Worm (Caenorhabditis elegans) whole organism, L4/young adult: Measurements from ENCODE around the gene F52E10.4.

Experiments
- W03F9.2 ChIP-seq: fragments of 150-350 bp; optimal IDR thresholded peaks from 2 replicates; lab custom pipeline; 2014; ENCODE audit warnings: missing biosample characterization, missing genetic modification characterization
- dao-5 ChIP-seq: sonication (generic microtip); optimal IDR thresholded peaks from 2 replicates; lab custom pipeline; 2016; ENCODE audit warnings: missing genotype, missing genetic modification characterization, moderate library complexity, missing compliant biosample characterization
- him-1 ChIP-seq: sonication (generic microtip); optimal IDR thresholded peaks from 2 replicates; lab custom pipeline; 2016; ENCODE audit warnings: missing genotype, missing genetic modification reagents, missing genetic modification characterization, missing compliant biosample characterization

The F52E10.4 gene

DNA sequence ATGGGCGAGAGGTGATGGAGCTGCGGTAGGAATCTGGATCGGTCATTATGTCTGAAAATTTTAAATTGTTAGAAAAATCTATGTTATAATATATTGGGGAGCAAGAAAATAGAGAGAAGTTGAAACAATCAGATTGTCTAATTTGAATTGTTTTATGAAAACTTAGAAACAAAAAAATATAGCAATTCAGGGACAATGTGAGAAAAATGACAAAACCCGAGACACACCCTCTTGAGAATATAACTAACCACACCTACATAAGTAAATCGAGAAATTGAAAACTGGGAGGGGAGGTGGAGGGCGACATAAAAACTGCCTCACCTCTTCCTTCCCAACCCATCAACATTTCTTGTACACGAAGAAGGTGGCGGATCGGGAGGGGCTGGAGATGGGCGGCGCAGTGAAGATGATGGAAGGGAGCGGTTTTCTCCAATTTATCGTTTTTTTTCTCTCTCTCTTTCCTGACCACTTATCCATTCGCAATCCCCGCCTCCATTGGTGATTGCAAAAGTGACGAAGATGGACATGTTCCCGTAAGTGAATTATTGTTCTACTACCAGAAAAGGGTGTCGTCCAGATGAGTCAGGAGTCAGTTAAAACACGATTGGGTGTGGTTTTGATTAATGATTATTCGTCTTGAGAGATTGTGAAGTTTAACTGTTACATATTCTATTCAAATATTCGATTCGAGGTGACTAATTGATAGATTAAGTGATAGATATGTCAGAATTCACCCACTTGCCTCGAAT lies 27.0 kb downstream of the F52E10.4 start, which contains the start of gene mua-6:
Gene mua-6 (minus strand): TSS at position 51 of the 749 bp plus-strand sequence.
- TF ChIP-seq dao-5 (tag; lab: Kevin White, UChicago) (no peak), W03F9.2 (no peak), him-1 (tag; lab: Kevin White, UChicago) (no peak)

DNA sequence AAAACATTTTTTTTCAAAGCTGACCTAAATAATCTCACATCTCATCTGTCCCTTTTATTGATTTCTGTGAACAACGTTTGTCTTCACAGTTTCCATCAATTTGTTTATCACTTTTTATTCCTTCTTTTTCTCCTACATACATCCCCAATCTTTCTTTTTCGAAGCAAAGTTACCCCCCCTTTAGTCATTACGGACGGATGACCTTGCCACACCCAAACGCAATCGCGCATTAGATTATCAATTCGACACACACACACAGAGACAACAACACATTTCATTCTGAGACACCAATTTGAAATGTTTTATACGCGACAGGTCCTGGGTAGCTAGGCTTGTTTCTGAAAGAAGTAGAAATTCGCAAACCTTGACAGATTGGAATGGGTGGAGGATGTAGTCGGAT lies 29.5 kb downstream of the F52E10.4 start:
- no peak for TF ChIP-seq dao-5 (tag; lab: Kevin White, UChicago)
- no peak for TF ChIP-seq W03F9.2
- no peak for TF ChIP-seq him-1 (tag; lab: Kevin White, UChicago)

DNA sequence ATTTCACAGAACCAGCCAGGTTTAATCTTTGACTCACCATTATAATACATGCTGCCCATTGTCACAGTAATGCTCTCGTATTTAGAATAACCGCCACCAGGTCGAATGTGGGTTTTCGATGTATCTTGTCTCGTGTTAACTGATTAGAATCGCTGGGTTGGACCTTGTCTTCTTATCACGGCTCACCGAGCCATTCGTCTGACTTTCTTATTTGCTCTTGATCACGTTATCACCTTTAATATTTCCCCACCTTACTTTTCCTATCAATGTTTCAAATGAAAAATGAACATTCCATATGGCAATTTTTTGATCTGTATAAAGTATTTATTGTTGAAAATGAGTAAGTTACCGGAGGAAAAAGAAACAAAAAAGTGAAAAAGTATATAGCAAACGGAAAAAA lies 30.8 kb downstream of the F52E10.4 start, which contains the start of gene sgk-1:
Gene sgk-1 (minus strand): TSS at position 130 of the 400 bp plus-strand sequence.
- TF ChIP-seq dao-5 (tag; lab: Kevin White, UChicago) (no peak), him-1 (tag; lab: Kevin White, UChicago) (no peak), W03F9.2 (no peak)

DNA sequence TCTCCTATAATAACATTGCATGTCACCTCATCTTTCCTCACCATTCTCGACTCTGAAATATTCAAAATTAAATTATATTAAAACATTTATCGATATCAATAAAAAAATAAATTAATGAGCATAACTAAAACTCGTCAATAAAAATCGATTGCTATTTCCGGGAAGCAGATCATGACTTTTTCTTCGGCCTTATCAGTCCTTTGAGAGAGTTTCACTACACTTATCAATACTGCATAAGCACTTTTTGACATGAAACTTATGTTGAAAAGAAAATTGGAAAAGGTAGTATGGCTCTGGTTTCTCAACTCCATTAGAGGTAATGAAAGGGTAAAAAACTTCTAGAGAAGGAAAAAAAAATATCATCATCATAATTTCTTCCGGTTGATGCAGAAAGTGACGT lies 32.8 kb downstream of the F52E10.4 start:
- TF ChIP-seq W03F9.2 (no peak), him-1 (tag; lab: Kevin White, UChicago) (no peak), dao-5 (tag; lab: Kevin White, UChicago) (no peak)

DNA sequence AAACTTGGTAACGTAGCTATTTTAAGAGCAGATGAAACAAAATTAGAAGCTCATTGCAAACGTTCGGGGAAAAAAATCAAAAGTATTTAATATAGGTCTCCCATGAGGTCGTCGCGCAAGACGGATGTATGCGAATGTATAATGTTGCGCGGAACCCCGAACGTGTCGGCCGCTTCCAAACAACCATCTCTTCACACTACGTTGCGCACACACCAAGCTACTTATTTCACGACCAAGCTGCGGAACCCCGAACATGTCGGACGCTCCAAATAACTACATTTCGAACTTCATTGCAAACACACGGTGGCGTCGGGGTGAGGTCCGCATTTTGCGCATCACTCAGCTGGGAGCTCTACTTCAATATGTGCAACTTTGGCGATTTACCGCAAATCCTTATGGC lies 34.3 kb downstream of the F52E10.4 start:
- TF ChIP-seq W03F9.2, result no peak
- no peak for TF ChIP-seq dao-5 (tag; lab: Kevin White, UChicago)
- no peak for TF ChIP-seq him-1 (tag; lab: Kevin White, UChicago)

DNA sequence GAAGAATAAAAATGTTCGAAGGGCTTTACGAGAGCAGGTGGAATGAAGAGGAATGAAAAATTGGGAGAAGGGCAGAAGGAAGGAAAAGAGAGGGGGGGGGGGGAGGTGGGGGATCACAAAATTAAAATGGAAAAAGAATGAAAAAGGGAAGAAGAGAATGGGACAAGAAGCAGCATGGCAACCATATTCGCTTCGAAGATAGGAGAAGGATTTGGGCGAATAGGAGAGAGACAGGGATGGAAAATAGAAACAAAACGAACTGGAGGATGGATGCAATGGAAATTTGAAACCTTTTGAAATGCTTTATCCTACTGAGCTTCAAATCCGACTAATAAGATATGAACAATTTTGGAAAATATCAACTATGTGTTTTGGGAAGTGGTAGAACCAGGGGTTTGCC lies 42.2 kb downstream of the F52E10.4 start, which contains the start of gene W10G6.6:
Gene W10G6.6 (minus strand): TSS at position 101 of the 400 bp plus-strand sequence.
- TF ChIP-seq him-1 (tag; lab: Kevin White, UChicago), result no peak
- TF ChIP-seq W03F9.2, result no peak
- TF ChIP-seq dao-5 (tag; lab: Kevin White, UChicago), result no peak

DNA sequence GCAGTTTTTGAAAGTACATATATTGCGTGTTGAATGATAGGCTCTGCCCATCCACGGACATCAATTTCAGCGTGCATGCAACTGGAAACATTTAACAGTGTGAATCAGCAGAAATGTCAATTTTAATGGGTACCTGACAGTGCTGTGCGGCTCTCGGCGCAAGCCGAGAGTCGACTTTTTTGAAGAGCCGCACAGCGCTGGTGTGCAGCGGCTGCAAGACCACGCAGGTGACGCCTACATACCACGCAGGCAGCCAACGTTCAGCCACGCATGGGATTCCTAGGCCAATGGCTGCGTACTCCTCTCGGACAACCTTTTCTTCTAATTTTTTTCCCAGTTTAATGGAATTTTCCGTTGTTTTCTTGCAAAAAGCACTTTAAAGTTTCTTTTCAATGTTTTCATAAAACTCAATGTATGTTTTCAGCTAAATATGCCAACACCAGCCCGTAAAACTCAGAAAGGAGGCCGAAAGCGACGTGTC lies 48.0 kb downstream of the F52E10.4 start, which contains the start of gene W10G6.1:
Gene W10G6.1 (plus strand): TSS at position 431 of the 481 bp plus-strand sequence.
- no peak for TF ChIP-seq W03F9.2
- TF ChIP-seq dao-5 (tag; lab: Kevin White, UChicago), result no peak
- no peak for TF ChIP-seq him-1 (tag; lab: Kevin White, UChicago)

DNA sequence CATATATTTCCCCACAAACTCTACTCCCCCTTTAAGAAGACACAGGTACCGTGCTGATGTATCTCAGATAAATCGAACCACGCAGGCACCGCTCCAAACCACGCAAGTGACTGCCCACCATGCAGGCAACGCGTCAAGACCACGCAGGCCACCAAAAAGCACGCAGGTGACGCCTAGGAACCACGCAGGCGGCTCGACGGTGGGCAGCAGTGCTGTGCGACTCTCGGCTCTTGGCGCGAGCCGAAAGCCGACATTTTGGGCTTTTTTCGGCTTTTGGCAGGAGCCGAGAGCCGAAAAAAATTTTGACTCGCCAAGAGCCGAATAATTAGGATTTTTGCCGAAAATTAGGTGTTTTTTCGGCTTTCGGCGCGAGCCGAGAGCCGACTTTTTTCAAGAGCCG lies 49.7 kb downstream of the F52E10.4 start:
- no peak for TF ChIP-seq him-1 (tag; lab: Kevin White, UChicago)
- no peak for TF ChIP-seq dao-5 (tag; lab: Kevin White, UChicago)
- TF ChIP-seq W03F9.2, result no peak

DNA sequence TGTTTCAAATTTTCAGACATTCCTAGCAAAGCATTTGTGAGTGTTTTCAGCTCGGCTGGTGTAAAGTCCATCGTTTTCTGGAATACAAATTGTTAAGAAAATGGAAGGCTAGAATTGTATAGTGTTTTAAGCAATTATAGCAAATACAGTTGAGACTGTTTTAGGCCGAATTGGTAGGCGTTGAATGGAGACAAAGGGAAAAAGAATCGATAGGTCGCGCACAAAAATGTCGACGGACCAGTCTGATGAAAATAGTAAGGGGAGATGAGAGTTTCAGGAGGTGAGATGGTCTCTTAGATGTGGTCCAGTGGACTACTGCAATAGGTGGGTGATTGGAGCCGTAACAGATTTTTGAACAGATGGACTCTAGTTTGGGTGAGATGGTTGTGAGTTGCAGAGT lies 52.2 kb downstream of the F52E10.4 start:
- no peak for TF ChIP-seq him-1 (tag; lab: Kevin White, UChicago)
- TF ChIP-seq dao-5 (tag; lab: Kevin White, UChicago), result no peak
- no peak for TF ChIP-seq W03F9.2
